ENCODE assay signal across 2 fruit fly cellular contexts in genomic region chr2L:10144236-10144953, dm6.
TF ChIP-seq lines count a peak whose summit lies in the region.

Gene CG4839, plus strand, starts transcription at chr2L:10144776.

TF ChIP-seq in whole organism, embryonic, 481 proteins besides CTCF, POLR2A, EP300 and RAD21 (continued from another document):
- TF ChIP-seq CG18599 (GFP tag; optimal IDR thresholded peaks at IDR 0.05; lab: Kevin White, UChicago) (peak; percentile 42), Dbx (GFP tag; IDR thresholded peaks at IDR 0.05; lab: Robert Waterston, UW) (0 out of 3 replicates have a peak, but pooled peaks have one; percentile 41), CG10543 (GFP tag; optimal IDR thresholded peaks at IDR 0.05; lab: Kevin White, UChicago) (peak; percentile 62), Stat92E (GFP tag; optimal IDR thresholded peaks at IDR 0.05; lab: Kevin White, UChicago) (no peak), pzg (GFP tag; optimal IDR thresholded peaks at IDR 0.05; lab: Kevin White, UChicago) (peak; percentile 5), CG7839 (tag; optimal IDR thresholded peaks at IDR 0.05; lab: Kevin White, UChicago) (peak; percentile 13), Hmr (GFP tag; optimal IDR thresholded peaks at IDR 0.05; lab: Kevin White, UChicago) (peak; percentile 1), mam (GFP tag; optimal IDR thresholded peaks at IDR 0.05; lab: Kevin White, UChicago) (peak; percentile 3), Med (GFP tag; lab: Kevin White, UChicago) (peak; percentile 79), CG3995 (GFP tag; optimal IDR thresholded peaks at IDR 0.05; lab: Kevin White, UChicago) (peak; percentile 89), CG7372 (GFP tag; IDR thresholded peaks at IDR 0.05; lab: Robert Waterston, UW) (0 out of 2 replicates have a peak, but pooled peaks have one; percentile 37), CG17359 (tag; optimal IDR thresholded peaks at IDR 0.05; lab: Kevin White, UChicago) (no peak), BtbVII (GFP tag; optimal IDR thresholded peaks at IDR 0.05; lab: Kevin White, UChicago) (peak; percentile 75), CG2712 (tag; optimal IDR thresholded peaks at IDR 0.05; lab: Kevin White, UChicago) (no peak), CG4424 (GFP tag; optimal IDR thresholded peaks at IDR 0.05; lab: Kevin White, UChicago) (no peak), Fer1 (GFP tag; optimal IDR thresholded peaks at IDR 0.05; lab: Kevin White, UChicago) (peak; percentile 5), Dek (tag; optimal IDR thresholded peaks at IDR 0.05; lab: Kevin White, UChicago) (no peak), Meics (GFP tag; optimal IDR thresholded peaks at IDR 0.05; lab: Kevin White, UChicago) (peak; percentile 20), cas (GFP tag; IDR thresholded peaks at IDR 0.05; lab: Robert Waterston, UW) (0 out of 2 replicates have a peak, but pooled peaks have one; percentile 26), Elba2 (GFP tag; optimal IDR thresholded peaks at IDR 0.05; lab: Kevin White, UChicago) (no peak), CG32532 (GFP tag; IDR thresholded peaks at IDR 0.05; lab: Robert Waterston, UW) (peak; percentile 37; the same call in 1 of the 2 replicates), Fer3 (tag; optimal IDR thresholded peaks at IDR 0.05; lab: Kevin White, UChicago) (peak; percentile 14), CG10366 (GFP tag; IDR thresholded peaks at IDR 0.05; lab: Robert Waterston, UW) (no peak), CG2120 (GFP tag; optimal IDR thresholded peaks at IDR 0.05; lab: Kevin White, UChicago) (peak; percentile 35), exex (tag; optimal IDR thresholded peaks at IDR 0.05; lab: Kevin White, UChicago) (peak; percentile 99), CG2199 (GFP tag; IDR thresholded peaks at IDR 0.05; lab: Robert Waterston, UW) (peak; percentile 22; the same call in 1 of the 3 replicates), CG2678 (tag; optimal IDR thresholded peaks at IDR 0.05; lab: Kevin White, UChicago) (peak; percentile 27), inv (GFP tag; IDR thresholded peaks at IDR 0.05; lab: Robert Waterston, UW; ENCODE audit: partially characterized antibody) (peak; percentile 36; the same call in 1 of the 2 replicates), sug (tag; optimal IDR thresholded peaks at IDR 0.05; lab: Kevin White, UChicago) (peak; percentile 73), wek (GFP tag; optimal IDR thresholded peaks at IDR 0.05; lab: Kevin White, UChicago) (no peak), CG7987 (GFP tag; optimal IDR thresholded peaks at IDR 0.05; lab: Kevin White, UChicago) (peak; percentile 1), CG34376 (GFP tag; optimal IDR thresholded peaks at IDR 0.05; lab: Kevin White, UChicago) (peak; percentile 71), gro (GFP tag; optimal IDR thresholded peaks at IDR 0.05; lab: Kevin White, UChicago) (peak; percentile 35), CG9215 (GFP tag; IDR thresholded peaks at IDR 0.05; lab: Robert Waterston, UW) (peak; percentile 45; the same call in 1 of the 2 replicates), sens (GFP tag; lab: Kevin White, UChicago) (peak; percentile 30), CG15479 (GFP tag; optimal IDR thresholded peaks at IDR 0.05; lab: Kevin White, UChicago) (no peak), CG7745 (tag; optimal IDR thresholded peaks at IDR 0.05; lab: Kevin White, UChicago) (no peak), prd (optimal IDR thresholded peaks at IDR 0.05; lab: Kevin White, UChicago) (no peak), prd (GFP tag; IDR thresholded peaks at IDR 0.05; lab: Robert Waterston, UW) (0 out of 3 replicates have a peak, but pooled peaks have one; percentile 16), onecut (GFP tag; IDR thresholded peaks at IDR 0.05; lab: Robert Waterston, UW) (no peak), CG13894 (tag; optimal IDR thresholded peaks at IDR 0.05; lab: Kevin White, UChicago) (peak; percentile 3), D19A (tag; optimal IDR thresholded peaks at IDR 0.05; lab: Kevin White, UChicago) (no peak)

TF ChIP-seq in whole organism, prepupa, 60 proteins besides CTCF, POLR2A, EP300 and RAD21 (continued from another document):
- peak; percentile 31 for TF ChIP-seq cyc (GFP tag; optimal IDR thresholded peaks at IDR 0.05; lab: Kevin White, UChicago)
- TF ChIP-seq CG11902 (GFP tag; optimal IDR thresholded peaks at IDR 0.05; lab: Kevin White, UChicago): no peak
- peak; percentile 41 for TF ChIP-seq Met (GFP tag; optimal IDR thresholded peaks at IDR 0.05; lab: Kevin White, UChicago)
- TF ChIP-seq CG3919 (GFP tag; optimal IDR thresholded peaks at IDR 0.05; lab: Kevin White, UChicago): peak; percentile 31
- TF ChIP-seq Smox (GFP tag; optimal IDR thresholded peaks at IDR 0.05; lab: Kevin White, UChicago): peak; percentile 7
- TF ChIP-seq CG8119 (GFP tag; IDR thresholded peaks at IDR 0.05; lab: Robert Waterston, UW): no peak
- TF ChIP-seq esn (GFP tag; optimal IDR thresholded peaks at IDR 0.05; lab: Kevin White, UChicago): peak; percentile 62
- peak; percentile 83 for TF ChIP-seq Eip78C (GFP tag; lab: Kevin White, UChicago)
- peak; percentile 9 for TF ChIP-seq CG31627 (GFP tag; optimal IDR thresholded peaks at IDR 0.05; lab: Kevin White, UChicago)
- no peak for TF ChIP-seq Ets96B (tag; optimal IDR thresholded peaks at IDR 0.05; lab: Kevin White, UChicago)
- TF ChIP-seq Sox14 (GFP tag; optimal IDR thresholded peaks at IDR 0.05; lab: Kevin White, UChicago): no peak
- peak; percentile 47 for TF ChIP-seq CG6792 (GFP tag; optimal IDR thresholded peaks at IDR 0.05; lab: Kevin White, UChicago)
- TF ChIP-seq CG9139 (GFP tag; optimal IDR thresholded peaks at IDR 0.05; lab: Kevin White, UChicago): no peak
- no peak for TF ChIP-seq spab (GFP tag; optimal IDR thresholded peaks at IDR 0.05; lab: Kevin White, UChicago)
- TF ChIP-seq Lpt (GFP tag; optimal IDR thresholded peaks at IDR 0.05; lab: Kevin White, UChicago): no peak
- no peak for TF ChIP-seq CG6276 (GFP tag; optimal IDR thresholded peaks at IDR 0.05; lab: Kevin White, UChicago)
- TF ChIP-seq Hr4 (GFP tag; optimal IDR thresholded peaks at IDR 0.05; lab: Kevin White, UChicago): no peak
- TF ChIP-seq CG10631 (GFP tag; optimal IDR thresholded peaks at IDR 0.05; lab: Kevin White, UChicago): peak; percentile 22
- peak; percentile 36 for TF ChIP-seq CG34406 (GFP tag; optimal IDR thresholded peaks at IDR 0.05; lab: Kevin White, UChicago)
- peak; percentile 24 for TF ChIP-seq achi (GFP tag; optimal IDR thresholded peaks at IDR 0.05; lab: Kevin White, UChicago)
- peak; percentile 29 for TF ChIP-seq vri (GFP tag; optimal IDR thresholded peaks at IDR 0.05; lab: Kevin White, UChicago)
